Fruit fly (Drosophila melanogaster): ENCODE results near the gene CenG1A.

DNA sequence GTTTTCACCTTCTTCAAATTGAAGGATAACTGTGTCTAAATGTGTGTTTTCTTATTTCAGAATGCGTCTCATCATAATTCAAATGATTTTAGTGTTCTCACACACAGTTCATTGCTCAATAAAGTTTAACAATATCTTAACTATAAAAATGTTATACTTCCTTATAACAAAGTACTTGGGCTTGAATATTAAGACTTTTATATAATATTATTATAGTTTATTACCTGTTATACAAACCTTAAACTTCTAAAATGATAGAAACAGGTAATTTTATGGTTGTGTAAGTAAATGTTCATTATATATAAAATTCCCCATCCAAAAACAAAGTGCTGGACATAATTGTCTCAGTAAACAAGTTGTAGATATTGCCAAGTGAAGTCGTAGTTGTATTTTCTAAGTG, 73.7 kb downstream of the CenG1A start, which contains the start of gene Ance-2:
- no peak for TF ChIP-seq kay (GFP tag; ENCODE audit: borderline replicate concordance)
- TF ChIP-seq CG11617 (GFP tag; optimal IDR thresholded peaks at IDR 0.05) = no peak
- TF ChIP-seq CG12768 (GFP tag; optimal IDR thresholded peaks at IDR 0.05) = no peak
- no peak for TF ChIP-seq CG7101 (tag; optimal IDR thresholded peaks at IDR 0.05)
- no peak for TF ChIP-seq bab1 (GFP tag; optimal IDR thresholded peaks at IDR 0.05)
- no peak for TF ChIP-seq cnc (optimal IDR thresholded peaks at IDR 0.05)
- no peak for TF ChIP-seq tj (GFP tag; optimal IDR thresholded peaks at IDR 0.05)

Measured in whole organism, adult.